Fruit fly (Drosophila melanogaster): ENCODE data around the gene CG42464.
A peak's percentile ranks its signal among the peaks of the same experiment; 100 is the strongest.

The CG42464 gene

DNA sequence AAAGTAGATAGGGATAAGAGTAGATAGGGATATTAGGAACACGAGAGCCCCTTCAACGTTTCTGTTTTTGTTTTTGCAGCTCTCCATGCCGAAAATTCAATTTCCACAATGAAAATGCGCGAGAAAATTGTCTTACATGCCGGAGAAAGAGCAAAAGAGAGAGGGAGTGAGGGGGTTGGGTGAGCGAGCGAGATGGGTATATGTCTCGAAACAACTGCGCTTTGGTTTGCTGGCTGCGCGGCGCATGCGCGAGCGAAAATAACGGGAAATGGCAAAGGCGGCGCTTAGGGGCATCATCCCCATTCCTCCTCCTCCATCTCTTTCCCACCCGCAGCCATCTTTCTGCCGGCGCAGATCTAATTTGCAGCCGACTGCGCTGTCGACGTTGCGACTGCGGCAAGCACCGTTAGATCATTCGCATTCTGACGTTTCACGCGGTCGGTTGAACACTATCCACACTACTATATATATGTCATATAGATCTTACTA, 36.9 kb upstream of the CG42464 start, which contains the start of gene Drgx (continued):
- no peak for TF ChIP-seq CG17802 (tag; optimal IDR thresholded peaks at IDR 0.05)
- TF ChIP-seq chm (GFP tag; IDR thresholded peaks at IDR 0.05) = 0 out of 2 replicates have a peak, but pooled peaks have one; percentile 37
- 0 out of 3 replicates have a peak, but pooled peaks have one; percentile 39 for TF ChIP-seq CG6791 (GFP tag; IDR thresholded peaks at IDR 0.05; ENCODE audit: partially characterized antibody)
- no peak for TF ChIP-seq Myb (GFP tag; optimal IDR thresholded peaks at IDR 0.05)
- peak; percentile 17; the same call in 1 of the 2 replicates for TF ChIP-seq nerfin-2 (GFP tag; IDR thresholded peaks at IDR 0.05; ENCODE audit: partially characterized antibody)
- no peak for TF ChIP-seq CG8290 (GFP tag; optimal IDR thresholded peaks at IDR 0.05)
- TF ChIP-seq CG8290 (tag; optimal IDR thresholded peaks at IDR 0.05) = no peak
- 0 out of 2 replicates have a peak, but pooled peaks have one; percentile 12 for TF ChIP-seq ato (GFP tag; IDR thresholded peaks at IDR 0.05; ENCODE audit: partially characterized antibody)
- no peak for TF ChIP-seq grau (tag; optimal IDR thresholded peaks at IDR 0.05)
- no peak for TF ChIP-seq Mad (GFP tag; optimal IDR thresholded peaks at IDR 0.05)
- peak; percentile 58; the same call in 1 of the 4 replicates for TF ChIP-seq chinmo (GFP tag; IDR thresholded peaks at IDR 0.05; ENCODE audit: partially characterized antibody)
- no peak for TF ChIP-seq Pdp1 (GFP tag; optimal IDR thresholded peaks at IDR 0.05)
- TF ChIP-seq Jarid2 (GFP tag; optimal IDR thresholded peaks at IDR 0.05) = peak; percentile 59
- no peak for TF ChIP-seq ash1 (GFP tag; optimal IDR thresholded peaks at IDR 0.05)
- peak; percentile 66 for TF ChIP-seq pros (GFP tag; optimal IDR thresholded peaks at IDR 0.05)
- no peak for TF ChIP-seq CG43689 (GFP tag; IDR thresholded peaks at IDR 0.05)
- no peak for TF ChIP-seq HLH54F (GFP tag; optimal IDR thresholded peaks at IDR 0.05)
- peak; percentile 31; the same call in 1 of the 2 replicates for TF ChIP-seq CG13287 (GFP tag; IDR thresholded peaks at IDR 0.05; ENCODE audit: partially characterized antibody)
- peak; percentile 11 for TF ChIP-seq cg (GFP tag; optimal IDR thresholded peaks at IDR 0.05)
- TF ChIP-seq CG18262 (tag; optimal IDR thresholded peaks at IDR 0.05) = no peak
- TF ChIP-seq CG1602 (GFP tag; optimal IDR thresholded peaks at IDR 0.05) = no peak
- TF ChIP-seq CG4328 (GFP tag; optimal IDR thresholded peaks at IDR 0.05) = no peak
- TF ChIP-seq esg (GFP tag; conservative IDR thresholded peaks at IDR 0.05) = no peak
- TF ChIP-seq Opbp (GFP tag; IDR thresholded peaks at IDR 0.05; ENCODE audit: partially characterized antibody) = no peak
- no peak for TF ChIP-seq NK7.1 (GFP tag; optimal IDR thresholded peaks at IDR 0.05)
- TF ChIP-seq CG9817 (tag; optimal IDR thresholded peaks at IDR 0.05) = no peak
- peak; percentile 92 for TF ChIP-seq Nf-YA (GFP tag; IDR thresholded peaks at IDR 0.05)
- TF ChIP-seq nmo (GFP tag; optimal IDR thresholded peaks at IDR 0.05) = peak; percentile 9
- peak; percentile 98 for TF ChIP-seq Nf-YB (GFP tag; optimal IDR thresholded peaks at IDR 0.05)
- peak; percentile 93 for TF ChIP-seq CG1832 (GFP tag; optimal IDR thresholded peaks at IDR 0.05)
- 0 out of 4 replicates have a peak, but pooled peaks have one; percentile 20 for TF ChIP-seq Dll (GFP tag; IDR thresholded peaks at IDR 0.05; ENCODE audit: partially characterized antibody)
- TF ChIP-seq ranshi (GFP tag; IDR thresholded peaks at IDR 0.05) = no peak
- TF ChIP-seq CTCF (GFP tag; optimal IDR thresholded peaks at IDR 0.05) = peak; percentile 14
- TF ChIP-seq Kr (GFP tag; optimal IDR thresholded peaks at IDR 0.05) = no peak
- no peak for TF ChIP-seq E2f2 (GFP tag; IDR thresholded peaks at IDR 0.05)
- TF ChIP-seq Ravus (GFP tag; IDR thresholded peaks at IDR 0.05) = no peak
- peak; percentile 93 for TF ChIP-seq CG10321 (GFP tag; IDR thresholded peaks at IDR 0.05)
- TF ChIP-seq usp (GFP tag; optimal IDR thresholded peaks at IDR 0.05) = no peak
- no peak for TF ChIP-seq Aef1 (GFP tag; IDR thresholded peaks at IDR 0.05)
- TF ChIP-seq wdn (GFP tag; IDR thresholded peaks at IDR 0.05) = no peak
- TF ChIP-seq CG34422 (GFP tag; IDR thresholded peaks at IDR 0.05) = no peak
- TF ChIP-seq CG18476 (GFP tag; optimal IDR thresholded peaks at IDR 0.05) = no peak
- TF ChIP-seq Ptx1 (GFP tag; IDR thresholded peaks at IDR 0.05) = no peak
- no peak for TF ChIP-seq vfl (GFP tag; optimal IDR thresholded peaks at IDR 0.05)
- TF ChIP-seq CG31441 (GFP tag; IDR thresholded peaks at IDR 0.05) = no peak
- TF ChIP-seq Asciz (GFP tag; optimal IDR thresholded peaks at IDR 0.05) = no peak
- no peak for TF ChIP-seq CG7271 (tag; optimal IDR thresholded peaks at IDR 0.05)
- TF ChIP-seq CG8478 (optimal IDR thresholded peaks at IDR 0.05) = peak; percentile 87
- TF ChIP-seq her (GFP tag; optimal IDR thresholded peaks at IDR 0.05) = no peak
- no peak for TF ChIP-seq CG7372 (GFP tag; IDR thresholded peaks at IDR 0.05)
- no peak for TF ChIP-seq CG17568 (GFP tag; optimal IDR thresholded peaks at IDR 0.05)

Measured in whole organism, embryonic.